Worm (Caenorhabditis elegans) whole organism, L4 larva: ENCODE measurements around the gene K09A9.6.

Source experiments
- daf-12 ChIP-seq: fragments of 150-350 bp; optimal IDR thresholded peaks from 2 replicates; lab custom pipeline; 2014; ENCODE audit warnings: missing biosample characterization, missing genetic modification reagents, missing genetic modification characterization
- duxl-1 ChIP-seq: sonication (generic microtip); optimal IDR thresholded peaks from 2 replicates; lab custom pipeline; 2016; ENCODE audit warnings: mild to moderate bottlenecking, missing genetic modification characterization, moderate library complexity, missing compliant biosample characterization; ENCODE audit not compliant: poor library complexity
- hlh-30 ChIP-seq: sonication (generic microtip); optimal IDR thresholded peaks from 2 replicates; lab custom pipeline; 2017; ENCODE audit warnings: antibody characterized with exemption, mild to moderate bottlenecking, missing genetic modification characterization, missing compliant biosample characterization; ENCODE audit not compliant: insufficient read depth
- jun-1 ChIP-seq: fragments of 150-350 bp; optimal IDR thresholded peaks from 2 replicates; lab custom pipeline; 2014; ENCODE audit warnings: missing biosample characterization, missing genetic modification reagents, missing genetic modification characterization
- nhr-102 ChIP-seq: sonication (generic microtip); optimal IDR thresholded peaks from 2 replicates; lab custom pipeline; 2016; ENCODE audit warnings: mild to moderate bottlenecking, missing genetic modification characterization, moderate library complexity, missing compliant biosample characterization
- pqm-1 ChIP-seq: sonication (generic microtip); optimal IDR thresholded peaks from 2 replicates; lab custom pipeline; 2017; ENCODE audit warnings: missing biosample characterization, missing genetic modification characterization
- snpc-4 ChIP-seq: fragments of 150-350 bp; optimal IDR thresholded peaks from 2 replicates; lab custom pipeline; 2014; ENCODE audit warnings: missing biosample characterization, missing genetic modification characterization
- unc-39 ChIP-seq: sonication (generic microtip); optimal IDR thresholded peaks from 2 replicates; lab custom pipeline; 2017; ENCODE audit warnings: missing biosample characterization, missing genetic modification characterization
- unc-62 ChIP-seq, 3 experiments: fragments of 150-350 bp in 1 of 3; sonication (generic microtip); optimal IDR thresholded peaks in 2 of 3; peaks in 1 of 3; 1 replicate in 1 of 3; 2 replicates in 2 of 3; lab custom pipeline; 2014 to 2017; ENCODE audit warnings: missing biosample characterization in 3 of 3, missing genetic modification characterization in 3 of 3, missing genetic modification reagents in 3 of 3, missing genotype in 1 of 3
- zip-2 ChIP-seq: fragments of 150-350 bp; optimal IDR thresholded peaks from 2 replicates; lab custom pipeline; 2014; ENCODE audit warnings: missing biosample characterization, missing genetic modification characterization

- no peak for TF ChIP-seq daf-12 (tag; lab: Kevin White, UChicago)
- no peak for TF ChIP-seq nhr-102 (tag; lab: Kevin White, UChicago)
- TF ChIP-seq zip-2 (tag; lab: Kevin White, UChicago): no peak
- no peak for TF ChIP-seq jun-1 (tag; lab: Kevin White, UChicago)
- TF ChIP-seq unc-62 (GFP tag; optimal IDR thresholded peaks at IDR 0.05 in 1 of 2; lab: Kevin White, UChicago): no peak
- no peak for TF ChIP-seq unc-62 (tag; optimal IDR thresholded peaks at IDR 0.05; lab: Kevin White, UChicago)
- TF ChIP-seq pqm-1 (tag; lab: Kevin White, UChicago): no peak
- no peak for TF ChIP-seq duxl-1 (tag; lab: Kevin White, UChicago)
- TF ChIP-seq hlh-30 (tag; lab: Kevin White, UChicago): no peak
- TF ChIP-seq snpc-4 (tag; lab: Kevin White, UChicago): no peak
- no peak for TF ChIP-seq unc-39 (tag; lab: Kevin White, UChicago)
Observed at ce11 chrX:15621001-15621400, 44.0 kb downstream of the K09A9.6 start.
